Fruit fly (Drosophila melanogaster) whole organism, embryonic: ENCODE data around the gene CG43251.

Source experiments
- Sin3A ChIP-seq: fragments of >200 bp; optimal IDR thresholded peaks from 2 replicates; lab custom pipeline; 2018
- Trl ChIP-seq, 3 experiments: fragments of >200 bp in 2 of 3; fragments of 200-800 bp in 1 of 3; sonication (Bioruptor generic) in 1 of 3; optimal IDR thresholded peaks; 2 replicates in 1 of 3; 3 replicates in 2 of 3; lab custom pipeline; 2016 to 2017; ENCODE audit warnings: missing biosample characterization in 1 of 3, missing genetic modification characterization in 1 of 3
- sisA ChIP-seq: fragments of 200-800 bp; sonication (Bioruptor generic); IDR thresholded peaks from 2 replicates; pipeline ENCODE4 v1.3.6; 2022; ENCODE audit warnings: missing biosample characterization, missing genetic modification characterization

dm6 chr3L:20732492-20732891 is 26.2 kb upstream of the CG43251 start:
- no peak for TF ChIP-seq Sin3A (lab: Kevin White, UChicago)
- TF ChIP-seq sisA (GFP tag; lab: Robert Waterston, UW): no peak
- no peak for TF ChIP-seq Trl (optimal IDR thresholded peaks at IDR 0.05; lab: Kevin White, UChicago)
- TF ChIP-seq Trl (GFP tag; optimal IDR thresholded peaks at IDR 0.05; lab: Kevin White, UChicago): no peak
